Worm (Caenorhabditis elegans): Measurements from ENCODE around the gene str-71.

DNA sequence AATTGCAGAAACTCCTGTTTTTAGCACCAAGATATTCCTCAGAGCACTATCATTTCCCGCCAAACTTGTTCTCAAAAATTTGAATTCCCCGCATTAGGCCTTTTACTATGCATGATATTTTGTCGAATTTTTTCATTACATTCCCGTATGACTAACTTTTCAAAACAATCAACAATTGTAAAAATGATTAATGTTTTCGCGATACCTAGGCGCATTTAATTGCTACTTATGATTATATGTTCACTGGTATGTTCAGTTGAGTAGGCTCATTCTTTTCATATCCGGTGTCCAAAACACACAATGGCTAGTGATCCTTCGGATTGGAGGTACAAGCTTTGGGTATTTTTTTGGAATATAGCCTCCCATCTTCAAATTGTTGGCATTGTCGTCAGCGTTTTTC is 28.8 kb upstream of the str-71 start, which contains the start of gene srw-21:
- TF ChIP-seq ceh-16 (tag; optimal IDR thresholded peaks at IDR 0.05) (no peak), nhr-237 (tag; optimal IDR thresholded peaks at IDR 0.05) (no peak), pha-4 (tag; optimal IDR thresholded peaks at IDR 0.05) (no peak), tbx-2 (tag; optimal IDR thresholded peaks at IDR 0.05) (no peak)

All from whole organism, L3 larva.